Worm (Caenorhabditis elegans) whole organism, late embryonic: ENCODE measurements around the gene C40H1.3.
A peak's percentile ranks its signal among the peaks of the same experiment; 100 is the strongest.

Source experiments
- C08G9.2 ChIP-seq: sonication (generic microtip); optimal IDR thresholded peaks from 2 replicates; lab custom pipeline; 2016; ENCODE audit warnings: mild to moderate bottlenecking, missing genetic modification characterization, moderate library complexity, missing compliant biosample characterization
- C38D4.7 ChIP-seq: fragments of 200-800 bp; sonication (Bioruptor generic); optimal IDR thresholded peaks from 2 replicates; lab custom pipeline; 2018; ENCODE audit warnings: mild to moderate bottlenecking, missing genetic modification characterization, moderate library complexity, missing compliant biosample characterization
- F13H6.1 ChIP-seq: sonication (generic microtip); optimal IDR thresholded peaks from 2 replicates; lab custom pipeline; 2016; ENCODE audit warnings: missing genetic modification characterization, missing compliant biosample characterization
- T23F11.4 ChIP-seq: fragments of 200-800 bp; sonication (Bioruptor generic); optimal IDR thresholded peaks from 2 replicates; lab custom pipeline; 2018; ENCODE audit warnings: mild to moderate bottlenecking, missing genetic modification characterization, missing compliant biosample characterization
- ama-1 ChIP-seq: fragments of 150-350 bp; optimal IDR thresholded peaks from 2 replicates; lab custom pipeline; 2014
- ceh-14 ChIP-seq: sonication (generic microtip); optimal IDR thresholded peaks from 2 replicates; lab custom pipeline; 2016; ENCODE audit warnings: missing genotype, missing genetic modification characterization, missing compliant biosample characterization
- ceh-18 ChIP-seq: sonication (generic microtip); optimal IDR thresholded peaks from 2 replicates; lab custom pipeline; 2016; ENCODE audit warnings: missing genetic modification characterization, missing compliant biosample characterization
- ceh-19 ChIP-seq: fragments of 200-800 bp; sonication (Bioruptor generic); optimal IDR thresholded peaks from 2 replicates; lab custom pipeline; 2018; ENCODE audit warnings: mild to moderate bottlenecking, missing genetic modification characterization, missing compliant biosample characterization
- ceh-24 ChIP-seq: sonication (generic microtip); optimal IDR thresholded peaks from 2 replicates; lab custom pipeline; 2016; ENCODE audit warnings: mild to moderate bottlenecking, missing genetic modification characterization, missing compliant biosample characterization
- ceh-30 ChIP-seq: fragments of 150-350 bp; optimal IDR thresholded peaks from 2 replicates; lab custom pipeline; 2014; ENCODE audit warnings: missing biosample characterization, missing genetic modification characterization
- ceh-45 ChIP-seq: fragments of 200-800 bp; sonication (Bioruptor generic); IDR thresholded peaks from 2 replicates; pipeline ENCODE4 v1.3.6; 2022; ENCODE audit warnings: missing genetic modification reagents, missing genetic modification characterization, missing compliant biosample characterization
- dmd-4 ChIP-seq: sonication (generic microtip); optimal IDR thresholded peaks from 2 replicates; lab custom pipeline; 2016; ENCODE audit warnings: borderline replicate concordance, missing genetic modification characterization, missing compliant biosample characterization
- dve-1 ChIP-seq: sonication (generic microtip); optimal IDR thresholded peaks from 2 replicates; lab custom pipeline; 2017; ENCODE audit warnings: antibody characterized with exemption, mild to moderate bottlenecking, missing genetic modification characterization, missing compliant biosample characterization
- elt-2 ChIP-seq: sonication (generic microtip); optimal IDR thresholded peaks from 2 replicates; lab custom pipeline; 2016; ENCODE audit warnings: missing genetic modification reagents, missing genetic modification characterization, missing compliant biosample characterization
- elt-4 ChIP-seq: sonication (generic microtip); optimal IDR thresholded peaks from 2 replicates; lab custom pipeline; 2016; ENCODE audit warnings: missing genetic modification characterization, missing compliant biosample characterization
- ets-4 ChIP-seq: sonication (generic microtip); optimal IDR thresholded peaks from 2 replicates; lab custom pipeline; 2016; ENCODE audit warnings: missing genetic modification characterization, missing compliant biosample characterization
- eyg-1 ChIP-seq: sonication (generic microtip); optimal IDR thresholded peaks from 2 replicates; lab custom pipeline; 2016; ENCODE audit warnings: missing genotype, missing genetic modification characterization, missing compliant biosample characterization
- fkh-6 ChIP-seq: sonication (generic microtip); optimal IDR thresholded peaks from 2 replicates; lab custom pipeline; 2016; ENCODE audit warnings: missing genetic modification characterization, missing compliant biosample characterization
- gmeb-2 ChIP-seq: sonication (generic microtip); optimal IDR thresholded peaks from 2 replicates; lab custom pipeline; 2016; ENCODE audit warnings: missing genetic modification characterization, inconsistent platforms, missing compliant biosample characterization
- hlh-30 ChIP-seq: sonication (generic microtip); optimal IDR thresholded peaks from 2 replicates; lab custom pipeline; 2017; ENCODE audit warnings: antibody characterized with exemption, missing genetic modification characterization, missing compliant biosample characterization; ENCODE audit not compliant: insufficient read depth
- hlh-6 ChIP-seq: sonication (generic microtip); optimal IDR thresholded peaks from 2 replicates; lab custom pipeline; 2016; ENCODE audit warnings: missing genotype, missing genetic modification characterization, missing compliant biosample characterization
- hlh-8 ChIP-seq: sonication (generic microtip); optimal IDR thresholded peaks from 2 replicates; lab custom pipeline; 2016; ENCODE audit warnings: missing genotype, missing genetic modification characterization, missing compliant biosample characterization
- lim-6 ChIP-seq: sonication (generic microtip); optimal IDR thresholded peaks from 2 replicates; lab custom pipeline; 2016; ENCODE audit warnings: missing genetic modification characterization, missing compliant biosample characterization
- madf-2 ChIP-seq: sonication (generic microtip); optimal IDR thresholded peaks from 2 replicates; lab custom pipeline; 2017; ENCODE audit warnings: missing genetic modification characterization, missing compliant biosample characterization
- mec-3 ChIP-seq: sonication (generic microtip); optimal IDR thresholded peaks from 2 replicates; lab custom pipeline; 2016; ENCODE audit warnings: borderline replicate concordance, missing genetic modification characterization, missing compliant biosample characterization
- nfya-1 ChIP-seq: sonication (generic microtip); optimal IDR thresholded peaks from 2 replicates; lab custom pipeline; 2017; ENCODE audit warnings: missing genetic modification characterization, mild to moderate bottlenecking, missing compliant biosample characterization, antibody characterized with exemption, moderate library complexity
- nhr-11 ChIP-seq: fragments of 150-350 bp; optimal IDR thresholded peaks from 2 replicates; lab custom pipeline; 2014; ENCODE audit warnings: missing biosample characterization, missing genetic modification characterization
- odd-2 ChIP-seq: sonication (generic microtip); optimal IDR thresholded peaks from 2 replicates; lab custom pipeline; 2017; ENCODE audit warnings: antibody characterized with exemption, mild to moderate bottlenecking, missing genetic modification characterization, missing compliant biosample characterization
- pat-9 ChIP-seq: fragments of 200-800 bp; sonication (Bioruptor generic); optimal IDR thresholded peaks from 2 replicates; lab custom pipeline; 2018; ENCODE audit warnings: mild to moderate bottlenecking, missing genetic modification characterization, moderate library complexity, missing compliant biosample characterization
- pha-2 ChIP-seq: sonication (generic microtip); optimal IDR thresholded peaks from 2 replicates; lab custom pipeline; 2017; ENCODE audit warnings: mild to moderate bottlenecking, missing genetic modification characterization, missing compliant biosample characterization
- ref-2 ChIP-seq: sonication (generic microtip); optimal IDR thresholded peaks from 2 replicates; lab custom pipeline; 2016; ENCODE audit warnings: missing genetic modification characterization, missing compliant biosample characterization
- rnt-1 ChIP-seq: sonication (generic microtip); optimal IDR thresholded peaks from 2 replicates; lab custom pipeline; 2016; ENCODE audit warnings: missing genetic modification characterization, missing compliant biosample characterization
- sdc-2 ChIP-seq: sonication (generic microtip); optimal IDR thresholded peaks from 2 replicates; lab custom pipeline; 2016; ENCODE audit warnings: missing genotype, missing genetic modification characterization, missing compliant biosample characterization
- sox-2 ChIP-seq: fragments of 200-800 bp; sonication (Bioruptor generic); IDR thresholded peaks from 2 replicates; pipeline ENCODE4 v1.3.6; 2022; ENCODE audit warnings: missing genetic modification reagents, missing genetic modification characterization, missing compliant biosample characterization
- sox-4 ChIP-seq: sonication (generic microtip); optimal IDR thresholded peaks from 2 replicates; lab custom pipeline; 2017; ENCODE audit warnings: mild to moderate bottlenecking, missing genetic modification characterization, inconsistent platforms, missing compliant biosample characterization
- syd-9 ChIP-seq: sonication (generic microtip); optimal IDR thresholded peaks from 2 replicates; lab custom pipeline; 2016; ENCODE audit warnings: mild to moderate bottlenecking, missing genetic modification characterization, moderate library complexity, missing compliant biosample characterization
- tbx-2 ChIP-seq: sonication (generic microtip); optimal IDR thresholded peaks from 2 replicates; lab custom pipeline; 2016; ENCODE audit warnings: missing genetic modification characterization, missing compliant biosample characterization
- unc-3 ChIP-seq, 2 experiments: fragments of 200-800 bp in 1 of 2; sonication (Bioruptor generic) in 1 of 2; sonication (generic microtip) in 1 of 2; conservative IDR thresholded peaks in 1 of 2; optimal IDR thresholded peaks in 1 of 2; 2 replicates each; pipeline versions ENCODE4 v1.3.6 to Lab custom; 2016 to 2022; ENCODE audit warnings: missing compliant biosample characterization in 2 of 2, missing genetic modification characterization in 2 of 2, missing genetic modification reagents in 1 of 2
- unc-42 ChIP-seq: sonication (generic microtip); optimal IDR thresholded peaks from 2 replicates; lab custom pipeline; 2016; ENCODE audit warnings: missing genotype, missing genetic modification characterization, missing compliant biosample characterization
- unc-55 ChIP-seq: sonication (generic microtip); optimal IDR thresholded peaks from 2 replicates; lab custom pipeline; 2017; ENCODE audit warnings: missing biosample characterization, missing genetic modification reagents, missing genetic modification characterization
- unc-86 ChIP-seq: sonication (generic microtip); optimal IDR thresholded peaks from 2 replicates; lab custom pipeline; 2016; ENCODE audit warnings: missing genetic modification characterization, missing compliant biosample characterization
- zip-5 ChIP-seq: sonication (generic microtip); optimal IDR thresholded peaks from 2 replicates; lab custom pipeline; 2016; ENCODE audit warnings: missing genetic modification characterization, missing compliant biosample characterization

The C40H1.3 gene

ce11 chrIII:9366376-9366775 lies 37.2 kb upstream of the C40H1.3 start:
- TF ChIP-seq F13H6.1 (tag; lab: Kevin White, UChicago) (no peak), elt-2 (tag; lab: Kevin White, UChicago) (peak; percentile 60), ceh-30 (tag; lab: Kevin White, UChicago) (no peak), ceh-45 (GFP tag; lab: Robert Waterston, UW) (no peak), dve-1 (no peak), hlh-30 (tag; lab: Kevin White, UChicago) (no peak), T23F11.4 (GFP tag; lab: Kevin White, UChicago) (no peak), rnt-1 (tag; lab: Kevin White, UChicago) (no peak)

ce11 chrIII:9361228-9361627 lies 32.1 kb upstream of the C40H1.3 start, which contains the start of gene flp-25:
flp-25 (plus strand) TSS chrIII:9361528.
- no peak for TF ChIP-seq unc-3 (GFP tag; conservative IDR thresholded peaks at IDR 0.05; lab: Robert Waterston, UW)
- no peak for TF ChIP-seq unc-3 (tag; optimal IDR thresholded peaks at IDR 0.05; lab: Kevin White, UChicago)
- TF ChIP-seq ceh-14 (tag; lab: Kevin White, UChicago) = no peak

- TF ChIP-seq mec-3 (tag; lab: Kevin White, UChicago) = no peak
- TF ChIP-seq gmeb-2 (tag; lab: Kevin White, UChicago) = no peak
- no peak for TF ChIP-seq pha-2 (tag; lab: Kevin White, UChicago)
- no peak for TF ChIP-seq nfya-1 (tag; lab: Kevin White, UChicago)
- TF ChIP-seq elt-4 (tag; lab: Kevin White, UChicago) = no peak
- TF ChIP-seq F13H6.1 (tag; lab: Kevin White, UChicago) = no peak
- no peak for TF ChIP-seq ama-1 (lab: Kevin White, UChicago)
- TF ChIP-seq lim-6 (tag; lab: Kevin White, UChicago) = no peak
- no peak for TF ChIP-seq rnt-1 (tag; lab: Kevin White, UChicago)
- no peak for TF ChIP-seq eyg-1 (tag; lab: Kevin White, UChicago)
- no peak for TF ChIP-seq syd-9 (tag; lab: Kevin White, UChicago)
- TF ChIP-seq madf-2 = no peak
- TF ChIP-seq pat-9 (tag; lab: Kevin White, UChicago) = no peak
These were observed 29.9 kb upstream of the C40H1.3 start, which contains the start of gene K04H4.5 for ce11 chrIII:9359060-9359459. K04H4.5 (plus strand) TSS chrIII:9359360.

ce11 chrIII:9355412-9355969 lies 26.3 kb upstream of the C40H1.3 start, which contains the start of gene chtb-1:
chtb-1 (minus strand) TSS chrIII:9355462.
- TF ChIP-seq hlh-6 (no peak), gmeb-2 (tag; lab: Kevin White, UChicago) (no peak), dmd-4 (tag; lab: Kevin White, UChicago) (no peak), sox-2 (GFP tag; lab: Robert Waterston, UW) (no peak), ref-2 (tag; lab: Kevin White, UChicago) (no peak), tbx-2 (tag; lab: Kevin White, UChicago) (no peak), hlh-8 (tag; lab: Kevin White, UChicago) (no peak), syd-9 (tag; lab: Kevin White, UChicago) (no peak)

ce11 chrIII:9353814-9354213 lies 24.6 kb upstream of the C40H1.3 start:
- TF ChIP-seq gmeb-2 (tag; lab: Kevin White, UChicago) (no peak), C38D4.7 (GFP tag; lab: Kevin White, UChicago) (no peak), C08G9.2 (tag; lab: Kevin White, UChicago) (no peak), tbx-2 (tag; lab: Kevin White, UChicago) (no peak), sdc-2 (no peak), unc-3 (GFP tag; conservative IDR thresholded peaks at IDR 0.05; lab: Robert Waterston, UW) (no peak), unc-3 (tag; optimal IDR thresholded peaks at IDR 0.05; lab: Kevin White, UChicago) (no peak), unc-42 (tag; lab: Kevin White, UChicago) (no peak), ceh-19 (GFP tag; lab: Kevin White, UChicago) (no peak), unc-86 (tag; lab: Kevin White, UChicago) (no peak), ceh-45 (GFP tag; lab: Robert Waterston, UW) (no peak), unc-55 (GFP tag; lab: Kevin White, UChicago) (no peak), T23F11.4 (GFP tag; lab: Kevin White, UChicago) (no peak), nhr-11 (tag; lab: Kevin White, UChicago) (no peak), odd-2 (no peak), dve-1 (no peak), ceh-24 (no peak), ceh-30 (tag; lab: Kevin White, UChicago) (no peak), elt-2 (tag; lab: Kevin White, UChicago) (no peak), ets-4 (tag; lab: Kevin White, UChicago) (peak; percentile 5), fkh-6 (tag; lab: Kevin White, UChicago) (no peak), F13H6.1 (tag; lab: Kevin White, UChicago) (no peak), zip-5 (tag; lab: Kevin White, UChicago) (no peak), sox-4 (no peak), ceh-18 (no peak)
